Fruit fly (Drosophila melanogaster): Measurements from ENCODE around the gene Tmtc1.

Gene Tmtc1

DNA sequence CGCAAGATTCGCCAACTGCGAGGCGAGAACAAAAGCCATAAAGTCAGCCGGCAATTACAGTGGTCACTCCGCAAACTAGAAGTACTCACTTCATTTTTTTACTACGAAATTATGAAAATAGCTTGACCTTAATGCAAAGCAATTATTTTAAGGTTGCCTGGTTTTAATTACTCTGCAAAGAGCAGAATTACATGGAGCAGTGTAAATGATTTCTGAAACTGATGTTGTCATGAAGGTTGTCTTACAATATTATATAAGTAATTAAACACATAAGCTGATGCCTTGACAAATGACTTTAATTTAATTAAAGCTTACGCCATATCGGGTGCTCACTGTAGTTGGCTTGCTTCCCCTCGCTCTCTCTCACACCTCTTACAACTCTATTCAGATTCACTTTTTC lies 56.7 kb downstream of the Tmtc1 start:
- TF ChIP-seq MTF-1 (GFP tag; optimal IDR thresholded peaks at IDR 0.05; ENCODE audit: borderline replicate concordance) (no peak), Asciz (GFP tag; optimal IDR thresholded peaks at IDR 0.05) (peak; percentile 2), CG18011 (GFP tag; optimal IDR thresholded peaks at IDR 0.05) (peak; percentile 11), CG34422 (GFP tag; IDR thresholded peaks at IDR 0.05) (no peak), dysf (GFP tag; IDR thresholded peaks at IDR 0.05) (peak; percentile 69; the same call in 2 of the 3 replicates), Usf (GFP tag; optimal IDR thresholded peaks at IDR 0.05) (peak; percentile 43), TFAM (GFP tag; optimal IDR thresholded peaks at IDR 0.05) (no peak), mam (GFP tag; optimal IDR thresholded peaks at IDR 0.05) (peak; percentile 60), CG10321 (GFP tag; IDR thresholded peaks at IDR 0.05) (no peak), CG34224 (GFP tag; IDR thresholded peaks at IDR 0.05; ENCODE audit: partially characterized antibody) (no peak), so (GFP tag; IDR thresholded peaks at IDR 0.05) (peak; percentile 60; the same call in 2 of the 3 replicates), tgo (GFP tag; IDR thresholded peaks at IDR 0.05) (peak; percentile 22; the same call in 2 of the 3 replicates), sob (GFP tag; IDR thresholded peaks at IDR 0.05) (no peak), Adf1 (GFP tag; IDR thresholded peaks at IDR 0.05) (no peak; the same call in 1 of the 2 replicates), Rfx (GFP tag; IDR thresholded peaks at IDR 0.05) (peak; percentile 73), CG13775 (GFP tag; optimal IDR thresholded peaks at IDR 0.05) (peak; percentile 49), CG4854 (GFP tag; optimal IDR thresholded peaks at IDR 0.05) (no peak), klu (GFP tag; IDR thresholded peaks at IDR 0.05) (no peak), HHEX (GFP tag; optimal IDR thresholded peaks at IDR 0.05) (peak; percentile 48), CG31365 (tag; optimal IDR thresholded peaks at IDR 0.05) (no peak), CG12299 (tag; optimal IDR thresholded peaks at IDR 0.05) (no peak), CG17361 (GFP tag; IDR thresholded peaks at IDR 0.05) (peak; percentile 53; the same call in 1 of the 3 replicates), CG12104 (GFP tag; optimal IDR thresholded peaks at IDR 0.05) (peak; percentile 17), Six4 (GFP tag; optimal IDR thresholded peaks at IDR 0.05) (no peak), ATbp (GFP tag; optimal IDR thresholded peaks at IDR 0.05) (no peak), jigr1 (GFP tag; IDR thresholded peaks at IDR 0.05) (no peak), CG16815 (GFP tag; optimal IDR thresholded peaks at IDR 0.05) (peak; percentile 46), CG3847 (GFP tag; IDR thresholded peaks at IDR 0.05) (0 out of 2 replicates have a peak, but pooled peaks have one; percentile 28), ab (GFP tag; optimal IDR thresholded peaks at IDR 0.05) (no peak), BtbVII (GFP tag; optimal IDR thresholded peaks at IDR 0.05) (peak; percentile 50), Dref (GFP tag; IDR thresholded peaks at IDR 0.05) (no peak), dati (GFP tag; IDR thresholded peaks at IDR 0.05) (no peak), CG10654 (GFP tag; optimal IDR thresholded peaks at IDR 0.05) (no peak), CG1603 (tag; optimal IDR thresholded peaks at IDR 0.05) (peak; percentile 18), croc (GFP tag; conservative IDR thresholded peaks at IDR 0.05) (0 out of 3 replicates have a peak, but pooled peaks have one; percentile 21), maf-S (GFP tag; optimal IDR thresholded peaks at IDR 0.05) (peak; percentile 21), gsb (GFP tag; IDR thresholded peaks at IDR 0.05) (peak; percentile 35), crol (GFP tag; IDR thresholded peaks at IDR 0.05) (peak; percentile 39), CG12744 (GFP tag; optimal IDR thresholded peaks at IDR 0.05) (peak; percentile 23), CG4707 (GFP tag; optimal IDR thresholded peaks at IDR 0.05) (no peak), Hmr (GFP tag; optimal IDR thresholded peaks at IDR 0.05) (peak; percentile 67), crp (GFP tag; optimal IDR thresholded peaks at IDR 0.05) (no peak), CG13296 (GFP tag; optimal IDR thresholded peaks at IDR 0.05) (peak; percentile 66), CG11456 (GFP tag; IDR thresholded peaks at IDR 0.05) (no peak), CG12071 (GFP tag; optimal IDR thresholded peaks at IDR 0.05) (peak; percentile 6), CG13424 (tag; optimal IDR thresholded peaks at IDR 0.05) (peak; percentile 44), dimm (GFP tag; IDR thresholded peaks at IDR 0.05) (no peak), CG2199 (GFP tag; IDR thresholded peaks at IDR 0.05) (no peak), CG6813 (GFP tag; optimal IDR thresholded peaks at IDR 0.05) (peak; percentile 2), CG34376 (GFP tag; optimal IDR thresholded peaks at IDR 0.05) (no peak), CG15514 (GFP tag; optimal IDR thresholded peaks at IDR 0.05) (peak; percentile 45)
